Worm (Caenorhabditis elegans): ENCODE results near the gene ZK1248.17.

Gene ZK1248.17

ce11 chrII:5845441-5845840 lies at the start of gene ZK1248.17, which contains the start of gene H41C03.3:
Gene ZK1248.17 (minus strand): TSS chrII:5845541.
Gene H41C03.3 (plus strand): TSS chrII:5845777.
- TF ChIP-seq F26F4.8 (GFP tag; conservative IDR thresholded peaks at IDR 0.05) (no peak), unc-39 (tag; optimal IDR thresholded peaks at IDR 0.05) (no peak), nhr-10 (tag; optimal IDR thresholded peaks at IDR 0.05) (no peak), mxl-2 (GFP tag; conservative IDR thresholded peaks at IDR 0.05) (no peak), rbr-2 (tag; optimal IDR thresholded peaks at IDR 0.05) (no peak), attf-4 (tag; optimal IDR thresholded peaks at IDR 0.05) (no peak), egl-27 (tag; optimal IDR thresholded peaks at IDR 0.05) (no peak), vab-7 (GFP tag; IDR thresholded peaks at IDR 0.05) (no peak), F10B5.3 (tag; optimal IDR thresholded peaks at IDR 0.05) (no peak), T20F7.1 (GFP tag; optimal IDR thresholded peaks at IDR 0.05) (no peak), F44E2.7 (GFP tag; IDR thresholded peaks at IDR 0.05) (no peak), hlh-11 (tag; optimal IDR thresholded peaks at IDR 0.05) (no peak), egl-43 (GFP tag; IDR thresholded peaks at IDR 0.05) (no peak), unc-130 (GFP tag; optimal IDR thresholded peaks at IDR 0.05) (no peak), fkh-10 (GFP tag; optimal IDR thresholded peaks at IDR 0.05) (no peak), hmg-1.1 (GFP tag; IDR thresholded peaks at IDR 0.05) (no peak), dmd-6 (GFP tag; IDR thresholded peaks at IDR 0.05) (no peak)

- TF ChIP-seq unc-62 (GFP tag; optimal IDR thresholded peaks at IDR 0.05 in 1 of 2) (peak in 1 of 2 experiments; percentile 85), unc-62 (tag; optimal IDR thresholded peaks at IDR 0.05) (no peak), R02D3.7 (tag; optimal IDR thresholded peaks at IDR 0.05) (no peak), zfp-3 (GFP tag; conservative IDR thresholded peaks at IDR 0.05) (peak; percentile 82; the same call in 1 of the 2 replicates)
Measured at ce11 chrII:5892813-5893212, 47.5 kb upstream of the ZK1248.17 start.

- TF ChIP-seq egl-43 (GFP tag; IDR thresholded peaks at IDR 0.05) (0 out of 2 replicates have a peak, but pooled peaks have one; percentile 24), set-16 (GFP tag; IDR thresholded peaks at IDR 0.05) (no peak), pqm-1 (tag; optimal IDR thresholded peaks at IDR 0.05) (no peak), tra-1 (GFP tag; IDR thresholded peaks at IDR 0.05) (no peak), lsy-2 (tag; optimal IDR thresholded peaks at IDR 0.05) (no peak)
Measured at ce11 chrII:5889417-5890139, 44.2 kb upstream of the ZK1248.17 start.

ce11 chrII:5885966-5886621 lies 40.8 kb upstream of the ZK1248.17 start:
- TF ChIP-seq lin-13 (GFP tag; optimal IDR thresholded peaks at IDR 0.05) (no peak), saeg-2 (GFP tag; IDR thresholded peaks at IDR 0.05) (no peak), ceh-82 (tag; optimal IDR thresholded peaks at IDR 0.05) (no peak), lin-39 (tag; optimal IDR thresholded peaks at IDR 0.05) (no peak), dmd-8 (GFP tag; IDR thresholded peaks at IDR 0.05) (no peak), rbr-2 (tag; optimal IDR thresholded peaks at IDR 0.05) (no peak), nhr-6 (tag; optimal IDR thresholded peaks at IDR 0.05) (peak; percentile 52), spr-1 (tag; optimal IDR thresholded peaks at IDR 0.05) (no peak), sdz-12 (GFP tag; optimal IDR thresholded peaks at IDR 0.05) (no peak), nhr-237 (tag; optimal IDR thresholded peaks at IDR 0.05) (no peak), daf-12 (tag; optimal IDR thresholded peaks at IDR 0.05) (no peak), zip-11 (GFP tag; IDR thresholded peaks at IDR 0.05) (no peak), pqm-1 (tag; optimal IDR thresholded peaks at IDR 0.05) (no peak), unc-39 (tag; optimal IDR thresholded peaks at IDR 0.05) (no peak), ctbp-1 (GFP tag; IDR thresholded peaks at IDR 0.05) (no peak), Y48G9A.11 (GFP tag; IDR thresholded peaks at IDR 0.05) (no peak), spr-3 (GFP tag; optimal IDR thresholded peaks at IDR 0.05) (no peak), madf-5 (GFP tag; IDR thresholded peaks at IDR 0.05) (no peak), snpc-1.2 (GFP tag; IDR thresholded peaks at IDR 0.05) (no peak), daf-16 (GFP tag; optimal IDR thresholded peaks at IDR 0.05) (no peak), daf-16 (tag; optimal IDR thresholded peaks at IDR 0.05) (peak; percentile 36), hmg-1.1 (GFP tag; IDR thresholded peaks at IDR 0.05) (no peak), mdt-29 (GFP tag; IDR thresholded peaks at IDR 0.05) (no peak), lsy-2 (tag; optimal IDR thresholded peaks at IDR 0.05) (peak; percentile 21 to 32), zfp-2 (tag; optimal IDR thresholded peaks at IDR 0.05) (no peak), nhr-10 (tag; optimal IDR thresholded peaks at IDR 0.05) (no peak), unc-62 (GFP tag; optimal IDR thresholded peaks at IDR 0.05 in 1 of 2) (no peak), unc-62 (tag; optimal IDR thresholded peaks at IDR 0.05) (no peak)
